Fruit fly (Drosophila melanogaster): ENCODE measurements around the gene CG13284.

The CG13284 gene

DNA sequence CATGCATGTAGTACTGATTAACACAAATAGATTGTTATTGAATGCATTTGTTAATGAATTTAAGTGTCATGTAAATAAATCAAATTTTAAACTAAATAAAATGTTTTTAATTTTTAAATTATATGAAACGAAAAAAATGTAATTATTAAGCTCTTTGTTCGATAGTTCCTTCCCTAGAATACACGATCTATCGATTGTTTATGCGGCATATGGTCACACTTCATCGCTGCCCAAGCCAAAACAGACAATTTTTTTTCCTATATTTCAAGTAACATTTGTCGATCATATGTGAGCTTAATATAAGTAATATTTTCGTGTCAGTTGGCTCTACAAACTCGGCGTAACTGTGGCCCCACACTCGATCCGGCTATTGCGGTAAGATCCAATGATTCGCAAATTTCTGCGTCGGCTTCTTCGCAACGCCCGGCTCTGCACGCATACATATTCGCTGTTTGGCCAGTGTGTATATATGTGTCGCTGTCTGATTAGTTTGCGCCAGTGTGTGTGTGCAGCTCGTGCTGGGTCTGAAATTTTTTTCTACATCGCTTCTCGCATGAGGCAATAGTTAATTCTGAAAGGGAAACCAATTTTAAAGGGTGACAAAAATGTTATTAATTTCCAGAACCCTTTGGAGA lies 21.5 kb downstream of the CG13284 start, which contains the start of gene AspRS-m (continued):
- TF ChIP-seq CG1832 (GFP tag; optimal IDR thresholded peaks at IDR 0.05) = no peak
- no peak for TF ChIP-seq bab2 (GFP tag; optimal IDR thresholded peaks at IDR 0.05)
- TF ChIP-seq gro (GFP tag; optimal IDR thresholded peaks at IDR 0.05) = no peak
- no peak for TF ChIP-seq psq (GFP tag; optimal IDR thresholded peaks at IDR 0.05)
- no peak for TF ChIP-seq CG7987 (GFP tag; optimal IDR thresholded peaks at IDR 0.05)
- peak; percentile 56 for TF ChIP-seq CG12659 (GFP tag; optimal IDR thresholded peaks at IDR 0.05)
- TF ChIP-seq gce (GFP tag; IDR thresholded peaks at IDR 0.05) = no peak
- TF ChIP-seq eyg (GFP tag; optimal IDR thresholded peaks at IDR 0.05) = no peak
- TF ChIP-seq CG2116 (GFP tag; optimal IDR thresholded peaks at IDR 0.05) = peak; percentile 45
- peak; percentile 58; the same call in 1 of the 2 replicates for TF ChIP-seq Rfx (GFP tag; IDR thresholded peaks at IDR 0.05)
- TF ChIP-seq CG14710 (tag; optimal IDR thresholded peaks at IDR 0.05) = peak; percentile 64
- peak in 1 of 2 experiments; percentile 40 for TF ChIP-seq insv (GFP tag; optimal IDR thresholded peaks at IDR 0.05)
- TF ChIP-seq zen (tag; optimal IDR thresholded peaks at IDR 0.05) = peak; percentile 18
- no peak for TF ChIP-seq CG6254 (GFP tag; optimal IDR thresholded peaks at IDR 0.05)
- TF ChIP-seq CG17912 (GFP tag; optimal IDR thresholded peaks at IDR 0.05) = no peak
- no peak for TF ChIP-seq CG17568 (GFP tag; optimal IDR thresholded peaks at IDR 0.05)
- peak; percentile 55 for TF ChIP-seq CG3847 (GFP tag; IDR thresholded peaks at IDR 0.05)
- peak; percentile 72 for TF ChIP-seq Dref (GFP tag; IDR thresholded peaks at IDR 0.05)
- no peak for TF ChIP-seq dan (GFP tag; IDR thresholded peaks at IDR 0.05)
- TF ChIP-seq CG7556 (GFP tag; optimal IDR thresholded peaks at IDR 0.05) = no peak
- no peak for TF ChIP-seq CG10274 (GFP tag; optimal IDR thresholded peaks at IDR 0.05)
- TF ChIP-seq CG4617 (GFP tag; optimal IDR thresholded peaks at IDR 0.05; ENCODE audit: borderline replicate concordance) = peak; percentile 33
- no peak for TF ChIP-seq Lim3 (GFP tag; IDR thresholded peaks at IDR 0.05)
- peak; percentile 7 for TF ChIP-seq CG3995 (GFP tag; optimal IDR thresholded peaks at IDR 0.05)
- TF ChIP-seq ssp (GFP tag; IDR thresholded peaks at IDR 0.05) = no peak
- no peak for TF ChIP-seq ATbp (GFP tag; optimal IDR thresholded peaks at IDR 0.05)
- peak; percentile 33 for TF ChIP-seq CG15696 (tag; optimal IDR thresholded peaks at IDR 0.05)
- TF ChIP-seq vfl (GFP tag; optimal IDR thresholded peaks at IDR 0.05) = no peak
- no peak for TF ChIP-seq CG2202 (tag; optimal IDR thresholded peaks at IDR 0.05)
- peak; percentile 3 for TF ChIP-seq CG4424 (GFP tag; optimal IDR thresholded peaks at IDR 0.05)
- no peak for TF ChIP-seq CG4707 (GFP tag; optimal IDR thresholded peaks at IDR 0.05)
- peak; percentile 83 for TF ChIP-seq CG14860 (GFP tag; IDR thresholded peaks at IDR 0.05; ENCODE audit: partially characterized antibody)
- TF ChIP-seq CG6791 (GFP tag; IDR thresholded peaks at IDR 0.05; ENCODE audit: partially characterized antibody) = peak; percentile 87
- TF ChIP-seq CG17829 (tag; optimal IDR thresholded peaks at IDR 0.05) = peak; percentile 40
- no peak for TF ChIP-seq Side (GFP tag; optimal IDR thresholded peaks at IDR 0.05)
- TF ChIP-seq cwo (GFP tag; optimal IDR thresholded peaks at IDR 0.05) = no peak
- TF ChIP-seq Optix (GFP tag; IDR thresholded peaks at IDR 0.05) = no peak
- TF ChIP-seq HmgD (GFP tag; optimal IDR thresholded peaks at IDR 0.05) = no peak
- TF ChIP-seq ind (GFP tag; optimal IDR thresholded peaks at IDR 0.05) = peak; percentile 17
- peak; percentile 77; the same call in 1 of the 2 replicates for TF ChIP-seq tna (GFP tag; IDR thresholded peaks at IDR 0.05; ENCODE audit: partially characterized antibody)
- TF ChIP-seq exex (tag; optimal IDR thresholded peaks at IDR 0.05) = no peak
- TF ChIP-seq ems (GFP tag; optimal IDR thresholded peaks at IDR 0.05) = no peak
- no peak for TF ChIP-seq caup (GFP tag; optimal IDR thresholded peaks at IDR 0.05; ENCODE audit: severe bottlenecking)
- TF ChIP-seq CG11398 (GFP tag; optimal IDR thresholded peaks at IDR 0.05) = no peak
- peak; percentile 27; the same call in 1 of the 2 replicates for TF ChIP-seq ranshi (GFP tag; IDR thresholded peaks at IDR 0.05)
- no peak for TF ChIP-seq gcm2 (GFP tag; optimal IDR thresholded peaks at IDR 0.05)
- TF ChIP-seq nom (GFP tag; optimal IDR thresholded peaks at IDR 0.05) = no peak
- TF ChIP-seq tin (GFP tag; optimal IDR thresholded peaks at IDR 0.05) = peak; percentile 39
- TF ChIP-seq slbo (GFP tag; IDR thresholded peaks at IDR 0.05) = peak; percentile 75
